Worm (Caenorhabditis elegans) whole organism, L4 larva: ENCODE measurements around the gene npr-3.

Experiments used
- aha-1 ChIP-seq: fragments of 150-350 bp; peaks from one replicate; lab custom pipeline; 2014; ENCODE audit warnings: missing biosample characterization, missing genetic modification characterization
- lin-15B ChIP-seq: fragments of 150-350 bp; sonication (generic microtip); optimal IDR thresholded peaks from 3 replicates; lab custom pipeline; 2014; ENCODE audit warnings: missing biosample characterization, missing genetic modification characterization
- nhr-11 ChIP-seq: fragments of 150-350 bp; optimal IDR thresholded peaks from 2 replicates; lab custom pipeline; 2014; ENCODE audit warnings: missing biosample characterization, missing genetic modification characterization
- nhr-6 ChIP-seq: fragments of 150-350 bp; optimal IDR thresholded peaks from 2 replicates; lab custom pipeline; 2014; ENCODE audit warnings: missing biosample characterization, missing genetic modification characterization
- nhr-76 ChIP-seq: fragments of 150-350 bp; optimal IDR thresholded peaks from 2 replicates; lab custom pipeline; 2014; ENCODE audit warnings: missing biosample characterization, missing genetic modification characterization
- snpc-4 ChIP-seq: fragments of 150-350 bp; optimal IDR thresholded peaks from 2 replicates; lab custom pipeline; 2014; ENCODE audit warnings: missing biosample characterization, missing genetic modification characterization

DNA sequence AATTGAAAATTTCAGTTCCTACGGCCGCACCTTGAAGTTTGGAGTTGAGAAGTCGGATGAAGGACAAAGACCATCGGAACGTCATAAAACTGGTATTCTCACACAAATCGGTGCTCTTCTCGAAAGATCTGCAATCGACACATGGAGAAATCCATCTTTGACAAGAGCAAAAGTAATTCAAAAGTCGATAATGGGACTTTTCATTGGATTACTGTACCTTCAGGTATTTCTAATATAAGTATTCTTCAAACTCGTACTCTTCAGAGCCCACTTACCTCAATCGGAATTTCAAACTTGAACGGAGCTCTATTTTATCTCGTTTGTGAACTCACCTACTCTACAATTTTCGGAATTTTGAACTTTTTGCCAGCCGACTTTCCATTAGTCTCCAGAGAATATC lies 12.2 kb downstream of the npr-3 start:
- no peak for TF ChIP-seq nhr-6 (tag; lab: Kevin White, UChicago)
- TF ChIP-seq aha-1 (tag; lab: Kevin White, UChicago): no peak
- TF ChIP-seq nhr-76 (tag; lab: Kevin White, UChicago): no peak
- no peak for TF ChIP-seq lin-15B
- no peak for TF ChIP-seq nhr-11 (tag; lab: Kevin White, UChicago)
- no peak for TF ChIP-seq snpc-4 (tag; lab: Kevin White, UChicago)
